Fruit fly (Drosophila melanogaster) Kc167 (cell line): ENCODE results near the gene CG14628.

Experiments used
- h ChIP-seq: fragments of >200 bp; optimal IDR thresholded peaks from 3 replicates; lab custom pipeline; 2018; ENCODE audit warnings: missing external identifiers
- insv ChIP-seq: fragments of >200 bp; optimal IDR thresholded peaks from 3 replicates; lab custom pipeline; 2018; ENCODE audit warnings: missing external identifiers

dm6 chrX:1109302-1109701 lies 36.1 kb upstream of the CG14628 start:
- TF ChIP-seq insv (lab: Kevin White, UChicago) = no peak
- no peak for TF ChIP-seq h (lab: Kevin White, UChicago)
